Worm (Caenorhabditis elegans) whole organism, L3 larva: ENCODE measurements around the gene F44E7.4.

Experiments
- ama-1 ChIP-seq: fragments of 150-350 bp; optimal IDR thresholded peaks from 2 replicates; lab custom pipeline; 2018
- ceh-16 ChIP-seq: sonication (generic microtip); optimal IDR thresholded peaks from 2 replicates; lab custom pipeline; 2017; ENCODE audit warnings: missing biosample characterization, missing genetic modification characterization
- ceh-28 ChIP-seq: fragments of 150-350 bp; optimal IDR thresholded peaks from 2 replicates; lab custom pipeline; 2014; ENCODE audit warnings: missing biosample characterization, missing genetic modification reagents, missing genetic modification characterization
- egl-27 ChIP-seq: sonication (generic microtip); optimal IDR thresholded peaks from 4 replicates; lab custom pipeline; 2017; ENCODE audit warnings: missing biosample characterization, missing genetic modification reagents, missing genetic modification characterization
- elt-2 ChIP-seq: sonication (generic microtip); optimal IDR thresholded peaks from 2 replicates; lab custom pipeline; 2016; ENCODE audit warnings: missing genetic modification reagents, mild to moderate bottlenecking, missing genetic modification characterization, missing compliant biosample characterization
- nhr-12 ChIP-seq: fragments of 150-350 bp; optimal IDR thresholded peaks from 2 replicates; lab custom pipeline; 2014; ENCODE audit warnings: missing biosample characterization, missing genetic modification characterization
- nhr-23 ChIP-seq: fragments of 150-350 bp; optimal IDR thresholded peaks from 2 replicates; lab custom pipeline; 2014; ENCODE audit warnings: missing biosample characterization, missing genetic modification reagents, missing genetic modification characterization
- nhr-76 ChIP-seq: fragments of 150-350 bp; sonication (generic microtip); optimal IDR thresholded peaks from 5 replicates; lab custom pipeline; 2014; ENCODE audit warnings: missing biosample characterization, missing genetic modification characterization
- nhr-77 ChIP-seq: fragments of 150-350 bp; optimal IDR thresholded peaks from 2 replicates; lab custom pipeline; 2014; ENCODE audit warnings: missing biosample characterization, missing genetic modification characterization
- pha-4 ChIP-seq: fragments of 150-350 bp; optimal IDR thresholded peaks from 2 replicates; lab custom pipeline; 2014; ENCODE audit warnings: missing biosample characterization, missing genetic modification reagents, missing genetic modification characterization
- snpc-4 ChIP-seq: fragments of 150-350 bp; optimal IDR thresholded peaks from 2 replicates; lab custom pipeline; 2014; ENCODE audit warnings: missing biosample characterization, missing genetic modification characterization

- TF ChIP-seq nhr-12 (tag; lab: Kevin White, UChicago): no peak
- TF ChIP-seq nhr-23 (tag; lab: Kevin White, UChicago): peak; percentile 96
- peak; percentile 59 for TF ChIP-seq ceh-28 (tag; lab: Kevin White, UChicago)
- no peak for TF ChIP-seq ama-1 (lab: Kevin White, UChicago)
- peak; percentile 64 for TF ChIP-seq elt-2 (tag; lab: Kevin White, UChicago)
- TF ChIP-seq snpc-4 (tag; lab: Kevin White, UChicago): no peak
- peak; percentile 61 for TF ChIP-seq egl-27
- TF ChIP-seq nhr-77: no peak
- no peak for TF ChIP-seq pha-4 (tag; lab: Kevin White, UChicago)
- TF ChIP-seq nhr-76 (tag; lab: Kevin White, UChicago): no peak
- TF ChIP-seq ceh-16 (tag; lab: Kevin White, UChicago): no peak
These were observed 46.2 kb upstream of the F44E7.4 start for ce11 chrV:5822968-5823367.
